Worm (Caenorhabditis elegans) whole organism, mixed stage, embryonic: ENCODE measurements around the gene C40H1.7.

Experiments used
- bed-3 ChIP-seq: fragments of 200-800 bp; sonication (Bioruptor generic); optimal IDR thresholded peaks from 3 replicates; lab custom pipeline; 2018; ENCODE audit warnings: mild to moderate bottlenecking, missing genetic modification characterization, moderate library complexity, missing compliant biosample characterization
- blmp-1 ChIP-seq: fragments of 150-350 bp; optimal IDR thresholded peaks from 2 replicates; lab custom pipeline; 2014; ENCODE audit warnings: missing biosample characterization, missing genetic modification characterization
- ceh-43 ChIP-seq: fragments of 200-800 bp; sonication (Bioruptor generic); optimal IDR thresholded peaks from 2 replicates; lab custom pipeline; 2018; ENCODE audit warnings: mild to moderate bottlenecking, missing genetic modification characterization, moderate library complexity, missing compliant biosample characterization
- ces-1 ChIP-seq: fragments of 150-350 bp; optimal IDR thresholded peaks from 2 replicates; lab custom pipeline; 2014; ENCODE audit warnings: missing biosample characterization, missing genetic modification reagents, missing genetic modification characterization
- cnd-1 ChIP-seq: fragments of 200-800 bp; sonication (Bioruptor generic); optimal IDR thresholded peaks from 2 replicates; lab custom pipeline; 2018; ENCODE audit warnings: mild to moderate bottlenecking, missing genetic modification characterization, missing compliant biosample characterization
- drap-1 ChIP-seq: fragments of 200-800 bp; sonication (Bioruptor generic); optimal IDR thresholded peaks from 3 replicates; lab custom pipeline; 2018; ENCODE audit warnings: mild to moderate bottlenecking, missing genetic modification characterization, missing compliant biosample characterization
- elt-1 ChIP-seq: sonication (generic microtip); optimal IDR thresholded peaks from 2 replicates; lab custom pipeline; 2017; ENCODE audit warnings: missing genetic modification characterization, mild to moderate bottlenecking, missing compliant biosample characterization, antibody characterized with exemption, moderate library complexity, borderline replicate concordance; ENCODE audit not compliant: insufficient read depth
- flh-1 ChIP-seq: fragments of 200-800 bp; sonication (Bioruptor generic); optimal IDR thresholded peaks from 2 replicates; lab custom pipeline; 2018; ENCODE audit warnings: mild to moderate bottlenecking, missing genetic modification characterization, moderate library complexity, missing compliant biosample characterization
- ham-2 ChIP-seq: fragments of 200-800 bp; sonication (Bioruptor generic); optimal IDR thresholded peaks from 2 replicates; lab custom pipeline; 2018; ENCODE audit warnings: mild to moderate bottlenecking, missing genetic modification characterization, missing compliant biosample characterization
- hlh-1 ChIP-seq: fragments of 150-350 bp; optimal IDR thresholded peaks from 2 replicates; lab custom pipeline; 2014; ENCODE audit warnings: missing biosample characterization, missing genetic modification reagents, missing genetic modification characterization
- lin-13 ChIP-seq: fragments of 150-350 bp; optimal IDR thresholded peaks from 2 replicates; lab custom pipeline; 2014; ENCODE audit warnings: missing biosample characterization, missing genetic modification characterization
- lin-32 ChIP-seq: fragments of 200-800 bp; sonication (Bioruptor generic); optimal IDR thresholded peaks from 2 replicates; lab custom pipeline; 2018; ENCODE audit warnings: mild to moderate bottlenecking, missing genetic modification characterization, missing compliant biosample characterization
- lsy-2 ChIP-seq: fragments of 150-350 bp; optimal IDR thresholded peaks from 2 replicates; lab custom pipeline; 2014; ENCODE audit warnings: missing biosample characterization, missing genetic modification characterization
- mab-5 ChIP-seq: fragments of 150-350 bp; optimal IDR thresholded peaks from 2 replicates; lab custom pipeline; 2014; ENCODE audit warnings: missing biosample characterization, missing genetic modification characterization
- mep-1 ChIP-seq: fragments of 150-350 bp; optimal IDR thresholded peaks from 2 replicates; lab custom pipeline; 2017; ENCODE audit warnings: missing biosample characterization, missing genetic modification reagents, missing genetic modification characterization, inconsistent platforms
- mls-2 ChIP-seq: sonication (generic microtip); optimal IDR thresholded peaks from 2 replicates; lab custom pipeline; 2016; ENCODE audit warnings: mild to moderate bottlenecking, missing genetic modification characterization, moderate library complexity, missing compliant biosample characterization
- nhr-12 ChIP-seq: fragments of 150-350 bp; optimal IDR thresholded peaks from 2 replicates; lab custom pipeline; 2014; ENCODE audit warnings: missing biosample characterization, missing genetic modification characterization
- nhr-2 ChIP-seq: fragments of 150-350 bp; optimal IDR thresholded peaks from 2 replicates; lab custom pipeline; 2014; ENCODE audit warnings: missing biosample characterization, missing genetic modification characterization
- nhr-237 ChIP-seq: fragments of 150-350 bp; optimal IDR thresholded peaks from 2 replicates; lab custom pipeline; 2014; ENCODE audit warnings: missing biosample characterization, missing genetic modification characterization
- nhr-28 ChIP-seq: fragments of 150-350 bp; optimal IDR thresholded peaks from 2 replicates; lab custom pipeline; 2014; ENCODE audit warnings: missing biosample characterization, missing genetic modification characterization
- nhr-76 ChIP-seq: sonication (generic microtip); optimal IDR thresholded peaks from 2 replicates; lab custom pipeline; 2017; ENCODE audit warnings: missing biosample characterization, missing genetic modification characterization
- sem-2 ChIP-seq: fragments of 200-800 bp; sonication (Bioruptor generic); optimal IDR thresholded peaks from 2 replicates; lab custom pipeline; 2018; ENCODE audit warnings: mild to moderate bottlenecking, missing genetic modification characterization, missing compliant biosample characterization
- snpc-4 ChIP-seq: fragments of 150-350 bp; optimal IDR thresholded peaks from 2 replicates; lab custom pipeline; 2014; ENCODE audit warnings: missing biosample characterization, missing genetic modification characterization
- sptf-1 ChIP-seq: sonication (generic microtip); optimal IDR thresholded peaks from 2 replicates; lab custom pipeline; 2017; ENCODE audit warnings: mild to moderate bottlenecking, missing genetic modification characterization, moderate library complexity, missing compliant biosample characterization
- tbx-8 ChIP-seq: fragments of 200-800 bp; sonication (Bioruptor generic); optimal IDR thresholded peaks from 2 replicates; lab custom pipeline; 2018; ENCODE audit warnings: mild to moderate bottlenecking, missing genetic modification characterization, moderate library complexity, missing compliant biosample characterization
- unc-120 ChIP-seq: sonication (generic microtip); optimal IDR thresholded peaks from 2 replicates; lab custom pipeline; 2017; ENCODE audit warnings: missing genetic modification characterization, missing compliant biosample characterization; ENCODE audit not compliant: poor library complexity, severe bottlenecking

C40H1.7 gene

ce11 chrIII:9366971-9367370, 42.1 kb downstream of the C40H1.7 start, which contains the start of gene crn-6:
Gene crn-6 (plus strand): TSS chrIII:9367271.
- no peak for TF ChIP-seq hlh-1
- no peak for TF ChIP-seq sem-2
- no peak for TF ChIP-seq sptf-1 (tag; lab: Kevin White, UChicago)
- no peak for TF ChIP-seq nhr-76 (tag; lab: Kevin White, UChicago)
- no peak for TF ChIP-seq nhr-12 (tag; lab: Kevin White, UChicago)
- no peak for TF ChIP-seq ces-1 (GFP tag; lab: Kevin White, UChicago)
- no peak for TF ChIP-seq ceh-43 (GFP tag; lab: Kevin White, UChicago)
- TF ChIP-seq elt-1 = no peak
- no peak for TF ChIP-seq lsy-2 (tag; lab: Kevin White, UChicago)
- no peak for TF ChIP-seq lin-13 (tag; lab: Kevin White, UChicago)
- TF ChIP-seq lin-32 = no peak
- TF ChIP-seq mab-5 (tag; lab: Kevin White, UChicago) = no peak
- no peak for TF ChIP-seq cnd-1
- TF ChIP-seq nhr-28 (tag; lab: Kevin White, UChicago) = no peak
- TF ChIP-seq snpc-4 = no peak
- TF ChIP-seq nhr-2 = no peak
- TF ChIP-seq unc-120 (tag; lab: Kevin White, UChicago) = no peak
- no peak for TF ChIP-seq mls-2 (tag; lab: Kevin White, UChicago)
- no peak for TF ChIP-seq tbx-8

- TF ChIP-seq bed-3 = no peak
- TF ChIP-seq flh-1 (GFP tag; lab: Kevin White, UChicago) = no peak
- no peak for TF ChIP-seq blmp-1 (tag; lab: Kevin White, UChicago)
- TF ChIP-seq nhr-2 = no peak
- TF ChIP-seq ham-2 = no peak
- TF ChIP-seq mep-1 = no peak
- no peak for TF ChIP-seq ces-1 (GFP tag; lab: Kevin White, UChicago)
- TF ChIP-seq snpc-4 = no peak
- no peak for TF ChIP-seq nhr-237 (tag; lab: Kevin White, UChicago)
- TF ChIP-seq ceh-43 (GFP tag; lab: Kevin White, UChicago) = no peak
- no peak for TF ChIP-seq sem-2
- TF ChIP-seq tbx-8 = no peak
- TF ChIP-seq drap-1 (GFP tag; lab: Kevin White, UChicago) = no peak
- TF ChIP-seq hlh-1 = no peak
Measured at ce11 chrIII:9373779-9374178, 49.0 kb downstream of the C40H1.7 start.
